Fruit fly (Drosophila melanogaster) whole organism, wandering third instar larva: Measurements from ENCODE around the gene alt.
A peak's percentile ranks its signal among the peaks of the same experiment; 100 is the strongest.

Source experiments
- Abd-B ChIP-seq: fragments of >200 bp; optimal IDR thresholded peaks from 2 replicates; lab custom pipeline; 2017; ENCODE audit warnings: missing biosample characterization, missing genetic modification characterization
- CG32264 ChIP-seq: fragments of 200-800 bp; sonication (Bioruptor generic); optimal IDR thresholded peaks from 2 replicates; lab custom pipeline; 2016; ENCODE audit warnings: missing biosample characterization, missing genetic modification characterization
- CrebA ChIP-seq: fragments of 200-800 bp; sonication (Bioruptor generic); optimal IDR thresholded peaks from 2 replicates; lab custom pipeline; 2016; ENCODE audit warnings: missing biosample characterization, mild to moderate bottlenecking, missing genetic modification characterization, borderline replicate concordance
- Dfd ChIP-seq: fragments of >200 bp; optimal IDR thresholded peaks from 2 replicates; lab custom pipeline; 2017; ENCODE audit warnings: missing biosample characterization, missing genetic modification characterization
- Dif ChIP-seq: fragments of 200-275, 200-300 bp; sonication (Bioruptor generic); optimal IDR thresholded peaks from 2 replicates; lab custom pipeline; 2018; ENCODE audit warnings: missing biosample characterization, missing genetic modification characterization; ENCODE audit not compliant: partially characterized antibody
- GATAd ChIP-seq: sonication (Bioruptor generic); optimal IDR thresholded peaks from 2 replicates; lab custom pipeline; 2016; ENCODE audit warnings: missing biosample characterization, missing genetic modification characterization
- Hnf4 ChIP-seq: fragments of 200-800 bp; sonication (Bioruptor generic); optimal IDR thresholded peaks from 2 replicates; lab custom pipeline; 2016; ENCODE audit warnings: missing biosample characterization, mild to moderate bottlenecking, missing genetic modification characterization
- Hr78 ChIP-seq: fragments of >200 bp; optimal IDR thresholded peaks from 2 replicates; lab custom pipeline; 2017; ENCODE audit warnings: missing biosample characterization, missing genetic modification characterization
- Hr83 ChIP-seq: fragments of 200-300 bp; sonication (Bioruptor generic); optimal IDR thresholded peaks from 2 replicates; lab custom pipeline; 2016; ENCODE audit warnings: missing biosample characterization, mild to moderate bottlenecking, missing genetic modification characterization, moderate library complexity; ENCODE audit not compliant: poor library complexity, severe bottlenecking
- Jra ChIP-seq: sonication (Bioruptor generic); optimal IDR thresholded peaks from 2 replicates; lab custom pipeline; 2016; ENCODE audit warnings: missing biosample characterization, missing genetic modification characterization
- Mio ChIP-seq: sonication (Bioruptor generic); optimal IDR thresholded peaks from 2 replicates; lab custom pipeline; 2016; ENCODE audit warnings: missing biosample characterization, missing genetic modification characterization
- Myc ChIP-seq: fragments of >200 bp; optimal IDR thresholded peaks from 2 replicates; lab custom pipeline; 2017
- N ChIP-seq: fragments of >200 bp; optimal IDR thresholded peaks from 2 replicates; lab custom pipeline; 2018; ENCODE audit warnings: missing biosample characterization, missing external identifiers, missing genetic modification characterization
- OdsH ChIP-seq: fragments of 200-800 bp; sonication (Bioruptor generic); optimal IDR thresholded peaks from 2 replicates; lab custom pipeline; 2016; ENCODE audit warnings: missing biosample characterization, mild to moderate bottlenecking, missing genetic modification characterization
- Rel ChIP-seq, 2 experiments: fragments of 200-800 bp; sonication (Bioruptor generic) in 1 of 2; optimal IDR thresholded peaks; 2 replicates in 1 of 2; 3 replicates in 1 of 2; lab custom pipeline; 2016 to 2019; ENCODE audit warnings: mild to moderate bottlenecking in 2 of 2, missing biosample characterization in 2 of 2, missing genetic modification characterization in 2 of 2, moderate library complexity in 1 of 2
- Sp1 ChIP-seq: fragments of 200-800 bp; sonication (Bioruptor generic); optimal IDR thresholded peaks from 3 replicates; lab custom pipeline; 2019; ENCODE audit warnings: missing biosample characterization, mild to moderate bottlenecking, missing genetic modification characterization, moderate library complexity
- Vsx2 ChIP-seq: fragments of 200-300, 225-300 bp; sonication (Bioruptor generic); optimal IDR thresholded peaks from 2 replicates; lab custom pipeline; 2018; ENCODE audit warnings: missing biosample characterization, missing genetic modification characterization; ENCODE audit not compliant: partially characterized antibody
- br ChIP-seq: fragments of 200-800 bp; sonication (Bioruptor generic); optimal IDR thresholded peaks from 2 replicates; lab custom pipeline; 2016; ENCODE audit warnings: missing biosample characterization, missing genetic modification characterization
- brk ChIP-seq: fragments of 200-800 bp; sonication (Bioruptor generic); optimal IDR thresholded peaks from 2 replicates; lab custom pipeline; 2016; ENCODE audit warnings: missing biosample characterization, mild to moderate bottlenecking, missing genetic modification characterization
- dl ChIP-seq, 2 experiments: fragments of 175-275, 200-275 bp in 1 of 2; fragments of 200-275 bp in 1 of 2; sonication (Bioruptor generic); optimal IDR thresholded peaks; lab custom pipeline; 2018; ENCODE audit warnings: mild to moderate bottlenecking in 2 of 2, missing biosample characterization in 2 of 2, missing genetic modification characterization in 2 of 2, moderate library complexity in 2 of 2; ENCODE audit not compliant: partially characterized antibody in 2 of 2, insufficient read depth in 1 of 2
- dsf ChIP-seq: sonication (Bioruptor generic); optimal IDR thresholded peaks from 2 replicates; lab custom pipeline; 2016; ENCODE audit warnings: missing biosample characterization, missing genetic modification characterization, borderline replicate concordance
- ey ChIP-seq: fragments of 200-800 bp; sonication (Bioruptor generic); optimal IDR thresholded peaks from 2 replicates; lab custom pipeline; 2016; ENCODE audit warnings: missing biosample characterization, missing genetic modification characterization
- foxo ChIP-seq, 2 experiments: fragments of 200-800 bp; sonication (Bioruptor generic); optimal IDR thresholded peaks; 2 replicates in 1 of 2; 3 replicates in 1 of 2; lab custom pipeline; 2016 to 2017; ENCODE audit warnings: missing biosample characterization in 2 of 2, missing genetic modification characterization in 2 of 2
- fru ChIP-seq: fragments of 200-800 bp; sonication (Bioruptor generic); optimal IDR thresholded peaks from 3 replicates; lab custom pipeline; 2016; ENCODE audit warnings: missing biosample characterization, mild to moderate bottlenecking, missing genetic modification characterization
- h ChIP-seq: fragments of 200-800 bp; sonication (Bioruptor generic); optimal IDR thresholded peaks from 3 replicates; lab custom pipeline; 2016; ENCODE audit warnings: missing biosample characterization, mild to moderate bottlenecking, missing genetic modification characterization
- jim ChIP-seq: fragments of 175-275, 200-325 bp; sonication (Bioruptor generic); optimal IDR thresholded peaks from 2 replicates; lab custom pipeline; 2016; ENCODE audit warnings: missing biosample characterization, mild to moderate bottlenecking, missing genetic modification characterization
- pan ChIP-seq: fragments of >200 bp; optimal IDR thresholded peaks from 2 replicates; lab custom pipeline; 2017
- psq ChIP-seq: fragments of 200-800 bp; sonication (Bioruptor generic); optimal IDR thresholded peaks from 3 replicates; lab custom pipeline; 2017; ENCODE audit warnings: missing biosample characterization, mild to moderate bottlenecking, missing genetic modification characterization, moderate library complexity
- rgr ChIP-seq: fragments of 200-800 bp; sonication (Bioruptor generic); optimal IDR thresholded peaks from 3 replicates; lab custom pipeline; 2016; ENCODE audit warnings: missing biosample characterization, mild to moderate bottlenecking, missing genetic modification characterization
- usp ChIP-seq: fragments of >200 bp; optimal IDR thresholded peaks from 2 replicates; lab custom pipeline; 2017; ENCODE audit warnings: missing biosample characterization, missing genetic modification characterization

The alt gene

DNA sequence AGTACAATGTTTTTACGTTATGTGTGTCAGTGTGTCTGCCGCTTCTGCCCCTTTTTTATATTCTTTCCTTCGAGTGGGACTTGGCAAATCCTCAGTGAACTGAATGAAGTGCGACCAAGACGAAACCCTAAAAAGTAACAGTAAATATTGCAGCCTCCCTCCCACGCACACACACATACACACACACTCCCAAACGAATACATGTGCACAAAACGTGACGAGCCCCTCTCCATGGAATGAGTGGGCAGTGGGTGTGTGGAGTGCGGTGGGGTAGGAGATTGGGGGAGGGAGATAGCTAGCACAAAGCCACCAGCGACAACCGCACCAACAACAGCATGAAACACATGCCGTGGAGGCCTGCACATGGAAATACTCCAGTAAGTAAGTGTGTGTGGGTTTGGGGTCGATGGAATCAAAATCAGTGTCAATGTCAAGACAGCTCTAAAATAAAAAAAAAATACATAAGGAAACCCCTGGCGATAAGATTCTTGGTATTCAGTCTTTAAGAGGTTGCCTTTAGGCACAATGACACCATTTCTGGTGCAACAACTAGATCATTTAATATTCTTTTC is 32.5 kb upstream of the alt start:
- TF ChIP-seq Jra (GFP tag; lab: Kevin White, UChicago) (no peak), CrebA (GFP tag; lab: Kevin White, UChicago) (no peak), Rel (GFP tag; optimal IDR thresholded peaks at IDR 0.05; lab: Kevin White, UChicago) (no peak), Rel (tag; optimal IDR thresholded peaks at IDR 0.05; lab: Kevin White, UChicago) (peak; percentile 80), psq (GFP tag; lab: Kevin White, UChicago) (peak; percentile 52), h (GFP tag; lab: Kevin White, UChicago) (peak; percentile 20), N (no peak)

DNA sequence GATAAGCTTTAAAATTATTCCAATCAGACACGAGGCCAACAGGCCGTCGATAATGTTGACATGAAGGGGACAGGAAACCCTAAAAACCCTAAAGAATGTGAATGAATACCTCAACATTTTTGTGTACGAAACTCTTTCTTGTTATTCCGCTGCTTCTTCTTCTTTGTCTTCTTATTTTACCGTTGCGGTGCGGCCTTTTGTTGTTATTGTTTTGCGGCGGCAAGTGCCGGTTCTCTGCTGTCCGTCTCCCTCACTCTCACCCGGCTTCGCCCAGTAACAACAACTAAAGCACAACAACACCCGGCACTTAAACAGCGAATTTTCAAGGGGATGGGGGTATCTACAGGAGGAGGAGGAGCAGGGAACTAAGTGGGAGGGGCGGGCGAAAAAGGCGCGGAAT is 32.1 kb upstream of the alt start:
- TF ChIP-seq Vsx2 (no peak), fru (GFP tag; lab: Kevin White, UChicago) (no peak), Abd-B (GFP tag; lab: Kevin White, UChicago) (no peak), ey (GFP tag; lab: Kevin White, UChicago) (no peak), Hr78 (GFP tag; lab: Kevin White, UChicago) (no peak), brk (GFP tag; lab: Kevin White, UChicago) (no peak), rgr (GFP tag; lab: Kevin White, UChicago) (no peak), pan (lab: Kevin White, UChicago) (no peak), dl (GFP tag; optimal IDR thresholded peaks at IDR 0.05; lab: Kevin White, UChicago; ENCODE audit: insufficient read depth in 1 of 2, partially characterized antibody in 2 of 2) (no peak), h (GFP tag; lab: Kevin White, UChicago) (no peak), CrebA (GFP tag; lab: Kevin White, UChicago) (no peak), OdsH (GFP tag; lab: Kevin White, UChicago) (no peak)

DNA sequence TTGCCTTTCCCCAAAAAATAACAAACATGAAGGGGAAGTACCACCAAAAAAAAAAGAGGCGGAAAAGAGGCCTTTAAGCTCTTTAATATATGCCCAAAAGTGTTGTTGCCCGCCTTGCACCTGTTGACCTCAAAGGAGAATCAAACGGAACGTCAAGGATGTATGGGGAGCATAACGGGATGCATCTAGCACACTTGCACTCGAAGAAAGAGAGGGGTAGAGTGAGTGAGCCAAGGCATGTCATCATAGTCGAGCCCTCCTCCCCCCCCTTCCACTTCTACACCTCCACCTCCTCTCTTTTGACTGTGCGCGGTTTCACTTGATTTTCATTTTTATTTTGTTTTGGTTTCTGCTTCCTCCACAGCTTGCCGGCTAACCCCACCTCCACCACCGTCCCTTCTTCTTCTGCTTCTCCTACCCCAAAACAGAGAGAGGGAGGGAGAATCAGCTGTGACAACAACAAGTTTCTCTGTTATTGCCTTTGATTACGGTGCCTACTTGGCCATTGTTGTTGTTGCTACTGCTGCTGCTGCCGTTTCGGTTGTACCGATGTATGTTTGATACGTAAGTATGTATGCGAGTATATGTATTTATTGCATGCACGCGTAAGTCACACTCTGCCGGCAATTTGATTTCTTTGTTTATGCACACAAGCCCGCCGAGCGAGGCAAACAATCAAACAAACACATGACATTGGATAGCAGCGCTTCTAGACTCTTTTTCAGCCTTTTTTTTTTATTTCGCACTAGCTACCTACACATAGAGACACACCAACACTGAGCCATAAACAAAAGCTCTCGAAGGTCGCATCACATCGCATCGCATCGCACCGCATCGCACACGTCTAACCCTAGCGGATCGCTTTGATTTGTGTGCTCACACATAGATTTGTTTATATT is 30.6 kb upstream of the alt start:
- TF ChIP-seq GATAd (GFP tag; lab: Kevin White, UChicago) (no peak), foxo (GFP tag; optimal IDR thresholded peaks at IDR 0.05; lab: Kevin White, UChicago) (peak in 1 of 2 experiments; percentile 19), Hr83 (GFP tag; lab: Kevin White, UChicago) (peak; percentile 81), Rel (GFP tag; optimal IDR thresholded peaks at IDR 0.05; lab: Kevin White, UChicago) (no peak), Rel (tag; optimal IDR thresholded peaks at IDR 0.05; lab: Kevin White, UChicago) (peak; percentile 65), Hnf4 (GFP tag; lab: Kevin White, UChicago) (peak; percentile 19), psq (GFP tag; lab: Kevin White, UChicago) (peak; percentile 89), usp (no peak), h (GFP tag; lab: Kevin White, UChicago) (peak; percentile 21), jim (GFP tag; lab: Kevin White, UChicago) (peak; percentile 22), Myc (no peak), Dif (GFP tag; lab: Kevin White, UChicago) (no peak)

DNA sequence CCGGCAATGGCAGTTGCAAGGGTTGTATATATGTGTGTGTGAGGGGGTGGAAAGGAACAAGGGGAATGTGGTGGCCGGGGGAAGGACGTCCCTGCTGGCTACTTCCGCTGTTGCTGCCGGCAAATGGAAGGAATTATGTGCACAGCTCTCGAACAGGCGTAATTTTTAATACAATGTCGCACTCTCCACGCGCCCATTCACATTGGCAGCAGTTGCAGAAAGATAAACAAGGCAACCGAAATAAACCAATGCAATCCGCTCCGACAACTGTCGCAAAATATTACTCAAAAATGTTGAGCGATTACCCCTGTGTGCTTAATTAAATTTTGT is 29.3 kb upstream of the alt start:
- TF ChIP-seq Dif (GFP tag; lab: Kevin White, UChicago), result peak; percentile 2
- TF ChIP-seq Rel (GFP tag; optimal IDR thresholded peaks at IDR 0.05; lab: Kevin White, UChicago), result no peak
- TF ChIP-seq Rel (tag; optimal IDR thresholded peaks at IDR 0.05; lab: Kevin White, UChicago), result no peak

DNA sequence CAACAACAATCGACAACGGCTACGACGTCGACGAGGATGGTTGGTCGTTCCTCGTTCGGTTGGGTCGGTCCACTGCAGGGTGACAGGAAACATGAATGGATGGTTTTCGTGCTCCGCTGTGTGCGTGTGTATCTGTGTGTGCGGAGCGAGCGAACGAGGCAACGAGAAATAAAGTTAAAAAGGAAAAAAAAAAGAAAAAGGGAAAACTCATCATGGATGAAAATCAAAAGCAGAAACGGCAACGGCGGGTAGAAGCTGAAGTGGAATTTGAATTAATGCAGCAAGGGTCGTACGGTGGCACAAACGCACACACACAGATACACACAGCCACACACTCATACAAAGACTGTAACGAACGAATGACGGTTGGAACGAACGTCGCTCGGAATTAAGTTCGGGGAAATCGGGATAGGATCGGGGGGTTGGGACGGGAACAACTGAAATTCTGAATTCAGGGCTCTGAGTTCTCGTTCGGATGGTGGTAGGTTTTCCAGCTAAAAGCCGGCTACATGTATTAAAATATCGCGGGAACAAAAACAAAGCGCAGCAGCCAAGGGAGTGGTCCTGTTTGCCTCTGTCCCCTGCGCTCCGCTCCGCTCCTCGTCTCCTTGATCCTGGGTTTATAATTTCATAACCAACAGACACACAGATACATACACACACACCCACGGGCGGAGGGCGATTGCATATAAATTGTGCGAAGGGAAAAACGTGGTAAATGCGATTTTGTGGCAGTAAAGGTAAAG is 28.8 kb upstream of the alt start:
- TF ChIP-seq fru (GFP tag; lab: Kevin White, UChicago), result peak; percentile 4
- no peak for TF ChIP-seq Hr83 (GFP tag; lab: Kevin White, UChicago)
- no peak for TF ChIP-seq Mio (GFP tag; lab: Kevin White, UChicago)
- peak; percentile 73 for TF ChIP-seq psq (GFP tag; lab: Kevin White, UChicago)
- no peak for TF ChIP-seq dsf
- TF ChIP-seq Dif (GFP tag; lab: Kevin White, UChicago), result peak; percentile 5
- TF ChIP-seq Hnf4 (GFP tag; lab: Kevin White, UChicago), result peak; percentile 27
- no peak for TF ChIP-seq br (GFP tag; lab: Kevin White, UChicago)
- no peak for TF ChIP-seq Sp1
- TF ChIP-seq N, result peak; percentile 22
- TF ChIP-seq dl (GFP tag; optimal IDR thresholded peaks at IDR 0.05; lab: Kevin White, UChicago; ENCODE audit: insufficient read depth in 1 of 2, partially characterized antibody in 2 of 2), result peak; percentile 12 to 17
- TF ChIP-seq ey (GFP tag; lab: Kevin White, UChicago), result no peak
- no peak for TF ChIP-seq CrebA (GFP tag; lab: Kevin White, UChicago)
- TF ChIP-seq CG32264 (GFP tag; lab: Kevin White, UChicago), result no peak
- no peak for TF ChIP-seq usp
- TF ChIP-seq brk (GFP tag; lab: Kevin White, UChicago), result peak; percentile 6
- no peak for TF ChIP-seq Dfd (GFP tag; lab: Kevin White, UChicago)
- no peak for TF ChIP-seq Myc
